Worm (Caenorhabditis elegans): ENCODE measurements around the gene ZC449.8.

ZC449.8 gene

DNA sequence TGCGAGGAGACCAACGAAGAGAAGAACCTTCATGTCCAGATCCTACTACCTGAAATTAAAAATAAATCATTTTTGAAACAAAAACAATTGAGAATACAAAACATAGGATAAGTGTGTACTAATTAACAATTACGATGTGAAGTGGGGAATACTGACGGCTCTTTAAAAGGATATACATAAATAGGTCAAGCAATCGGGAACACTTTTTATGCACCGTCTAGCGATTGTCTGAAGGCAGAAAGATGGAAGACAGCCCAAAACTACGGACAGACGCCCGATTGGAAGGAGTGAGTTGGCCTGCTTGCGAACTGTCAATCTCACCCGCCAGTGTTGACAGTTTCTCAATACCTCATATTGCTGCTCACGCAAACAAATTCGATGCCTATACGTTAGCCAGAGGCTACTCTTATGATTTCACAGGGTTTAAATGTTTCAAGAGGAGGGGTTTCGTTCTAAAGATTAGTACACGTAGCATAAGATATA lies 45.0 kb upstream of the ZC449.8 start, which contains the start of gene calu-1:
calu-1 (minus strand) TSS at position 51 of the 483 bp plus-strand sequence.
- TF ChIP-seq zag-1 (tag; optimal IDR thresholded peaks at IDR 0.05) (no peak), pha-4 (tag; optimal IDR thresholded peaks at IDR 0.05) (peak; percentile 10), nhr-23 (tag; optimal IDR thresholded peaks at IDR 0.05) (peak; percentile 15)

DNA sequence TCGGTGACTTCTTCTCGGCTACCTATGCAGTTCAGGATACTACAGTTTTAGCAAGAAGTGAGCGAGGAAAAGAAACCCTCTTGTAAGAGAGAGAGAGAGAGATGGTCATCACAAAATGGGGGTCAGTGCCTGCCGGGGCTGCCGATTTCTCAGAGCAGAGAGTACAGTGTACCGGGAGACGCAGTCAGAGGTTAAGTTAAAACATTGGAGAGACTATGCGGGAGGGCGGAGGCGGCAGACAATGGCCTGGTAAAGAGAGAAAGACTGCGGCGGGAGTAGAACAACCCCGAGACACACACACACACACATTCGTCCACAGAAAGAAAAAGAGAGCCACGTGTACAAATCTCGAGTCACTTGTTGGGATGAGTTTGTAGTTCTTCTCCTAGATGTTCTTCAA lies 44.4 kb upstream of the ZC449.8 start:
- TF ChIP-seq nhr-43 (tag; optimal IDR thresholded peaks at IDR 0.05; ENCODE audit: poor library complexity, severe bottlenecking): peak; percentile 47
- peak; percentile 52 for TF ChIP-seq ama-1 (optimal IDR thresholded peaks at IDR 0.05)
- peak; percentile 21 for TF ChIP-seq nhr-25 (tag; optimal IDR thresholded peaks at IDR 0.05)
- TF ChIP-seq jun-1 (tag; optimal IDR thresholded peaks at IDR 0.05): peak; percentile 18
- TF ChIP-seq mml-1 (tag; optimal IDR thresholded peaks at IDR 0.05): no peak
- TF ChIP-seq lin-39 (tag; optimal IDR thresholded peaks at IDR 0.05): peak; percentile 67
- peak; percentile 42 for TF ChIP-seq pha-4 (tag; optimal IDR thresholded peaks at IDR 0.05)
- no peak for TF ChIP-seq unc-62 (GFP tag; optimal IDR thresholded peaks at IDR 0.05)
- no peak for TF ChIP-seq fkh-2 (tag; optimal IDR thresholded peaks at IDR 0.05)
- peak; percentile 50 for TF ChIP-seq hmg-11 (tag; optimal IDR thresholded peaks at IDR 0.05)
- TF ChIP-seq nhr-23 (tag; optimal IDR thresholded peaks at IDR 0.05): peak; percentile 52
- peak; percentile 36 for TF ChIP-seq nfya-1 (tag; optimal IDR thresholded peaks at IDR 0.05; ENCODE audit: insufficient read depth)

DNA sequence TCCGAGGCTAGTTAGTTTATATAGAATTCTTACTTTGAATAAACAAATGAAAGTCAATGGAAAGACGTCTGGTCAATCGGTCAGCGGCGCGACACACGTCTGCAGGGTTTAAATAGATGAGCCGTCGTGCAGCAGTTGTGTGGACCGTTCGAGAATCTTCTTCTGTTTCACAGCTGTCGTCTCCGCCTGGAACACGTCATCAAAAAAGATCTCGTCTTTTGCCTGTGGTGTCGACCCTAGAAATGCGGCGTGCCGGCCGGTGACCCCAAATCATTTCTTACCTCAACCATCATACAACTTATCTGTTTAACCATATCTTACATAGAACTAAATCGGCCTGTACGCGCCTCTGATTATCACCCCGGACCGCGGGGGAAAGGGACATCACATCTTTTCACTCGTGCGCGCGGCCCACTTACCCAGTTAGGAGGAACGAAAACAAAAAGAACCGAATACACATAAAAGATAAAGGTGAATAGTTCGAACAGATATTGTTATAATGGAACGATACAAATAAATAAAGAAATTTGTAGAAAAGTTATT lies 43.8 kb upstream of the ZC449.8 start:
- TF ChIP-seq lin-39 (tag; optimal IDR thresholded peaks at IDR 0.05) (peak; percentile 30), egl-27 (tag; optimal IDR thresholded peaks at IDR 0.05) (no peak), nhr-12 (tag; optimal IDR thresholded peaks at IDR 0.05) (no peak), elt-1 (tag; optimal IDR thresholded peaks at IDR 0.05) (no peak), ztf-4 (tag; optimal IDR thresholded peaks at IDR 0.05) (no peak), nhr-43 (tag; optimal IDR thresholded peaks at IDR 0.05; ENCODE audit: poor library complexity, severe bottlenecking) (peak; percentile 18), jun-1 (tag; optimal IDR thresholded peaks at IDR 0.05) (no peak), R02D3.7 (tag; optimal IDR thresholded peaks at IDR 0.05) (no peak), nhr-25 (tag; optimal IDR thresholded peaks at IDR 0.05) (peak; percentile 4), pha-4 (tag; optimal IDR thresholded peaks at IDR 0.05) (no peak), elt-3 (tag; optimal IDR thresholded peaks at IDR 0.05) (peak in 1 of 3 experiments; percentile 3), ZK546.5 (tag; optimal IDR thresholded peaks at IDR 0.05) (no peak), unc-62 (GFP tag; optimal IDR thresholded peaks at IDR 0.05) (no peak), nhr-67 (tag; optimal IDR thresholded peaks at IDR 0.05) (no peak), fkh-10 (GFP tag; optimal IDR thresholded peaks at IDR 0.05) (no peak), mml-1 (tag; optimal IDR thresholded peaks at IDR 0.05) (no peak), nhr-23 (tag; optimal IDR thresholded peaks at IDR 0.05) (peak; percentile 87)

DNA sequence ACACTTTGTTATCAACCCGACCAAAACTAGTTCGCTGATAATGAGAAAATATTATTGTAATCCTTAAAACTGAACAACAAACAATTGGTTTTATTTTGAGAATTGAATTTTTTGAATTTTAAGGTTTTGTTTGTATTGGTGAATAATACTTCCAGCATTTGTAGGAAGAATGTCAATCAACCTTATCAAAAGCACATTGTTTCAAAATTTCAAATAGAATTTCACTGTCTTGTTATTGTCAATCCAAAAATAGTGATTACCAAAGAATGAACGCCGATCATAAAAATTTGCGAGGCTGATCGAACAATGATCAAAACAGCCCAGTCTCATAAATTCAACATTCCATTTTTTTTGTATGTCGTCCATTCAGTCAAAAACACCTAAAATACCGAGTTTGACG lies 41.4 kb upstream of the ZC449.8 start:
- no peak for TF ChIP-seq sea-2 (GFP tag; optimal IDR thresholded peaks at IDR 0.05)

DNA sequence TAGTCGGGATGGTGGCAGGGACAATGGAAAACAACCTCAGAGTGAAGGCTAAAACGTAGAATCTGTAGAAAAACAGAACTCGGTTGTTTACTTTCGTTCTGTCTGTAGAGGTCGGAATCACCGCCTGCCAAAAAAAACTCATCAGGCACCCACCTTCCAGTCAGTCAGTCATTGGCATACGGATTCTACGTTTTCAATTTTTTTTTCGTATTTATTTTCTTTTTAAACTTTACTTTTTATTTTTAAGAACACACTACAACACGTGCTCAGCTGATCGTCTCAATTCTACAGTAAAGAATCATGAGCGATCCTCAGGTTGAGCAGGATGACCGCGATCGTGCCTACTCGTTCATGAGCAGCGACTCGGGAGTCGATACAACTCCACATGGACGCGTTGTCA lies 39.3 kb upstream of the ZC449.8 start, which contains the start of gene lfi-1:
lfi-1 (plus strand) TSS at position 301 of the 400 bp plus-strand sequence.
- TF ChIP-seq lin-39 (tag; optimal IDR thresholded peaks at IDR 0.05) (no peak), aly-2 (tag; optimal IDR thresholded peaks at IDR 0.05) (no peak), jun-1 (tag; optimal IDR thresholded peaks at IDR 0.05) (no peak), ceh-9 (tag; optimal IDR thresholded peaks at IDR 0.05) (no peak)

DNA sequence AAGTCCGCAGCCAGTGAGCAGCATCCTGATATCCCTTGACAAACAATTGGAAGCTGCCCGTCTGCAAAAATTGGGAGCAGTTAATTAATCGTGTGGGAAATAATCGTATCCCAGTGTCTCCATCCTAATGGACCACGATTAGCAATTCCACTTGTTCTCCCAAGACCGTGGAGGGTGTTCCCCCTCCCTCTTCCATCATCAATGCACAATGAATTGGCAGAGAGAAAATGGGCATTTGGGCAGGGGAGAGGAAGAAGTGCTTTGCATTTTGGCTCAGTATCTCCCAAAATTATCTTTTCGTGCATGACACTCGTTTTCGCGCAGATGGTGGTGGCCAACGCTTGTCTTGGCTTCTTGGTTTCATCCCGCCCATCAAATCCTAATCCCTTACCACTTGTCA lies 37.8 kb upstream of the ZC449.8 start:
- no peak for TF ChIP-seq fkh-2 (tag; optimal IDR thresholded peaks at IDR 0.05)
- no peak for TF ChIP-seq mdl-1 (tag; optimal IDR thresholded peaks at IDR 0.05)
- TF ChIP-seq zag-1 (tag; optimal IDR thresholded peaks at IDR 0.05): no peak
- no peak for TF ChIP-seq nhr-43 (tag; optimal IDR thresholded peaks at IDR 0.05; ENCODE audit: poor library complexity, severe bottlenecking)
- no peak for TF ChIP-seq nhr-77 (tag; optimal IDR thresholded peaks at IDR 0.05)
- no peak for TF ChIP-seq lin-39 (tag; optimal IDR thresholded peaks at IDR 0.05)
- no peak for TF ChIP-seq ama-1 (optimal IDR thresholded peaks at IDR 0.05)
- TF ChIP-seq nhr-11 (tag; optimal IDR thresholded peaks at IDR 0.05): no peak
- TF ChIP-seq R02D3.7 (tag; optimal IDR thresholded peaks at IDR 0.05): no peak
- TF ChIP-seq aly-2 (tag; optimal IDR thresholded peaks at IDR 0.05): no peak
- TF ChIP-seq ceh-16 (tag; optimal IDR thresholded peaks at IDR 0.05): no peak
- no peak for TF ChIP-seq nhr-25 (tag; optimal IDR thresholded peaks at IDR 0.05)
- TF ChIP-seq elt-2 (tag; optimal IDR thresholded peaks at IDR 0.05): no peak
- TF ChIP-seq fos-1 (tag; optimal IDR thresholded peaks at IDR 0.05): no peak
- no peak for TF ChIP-seq ceh-28 (tag; optimal IDR thresholded peaks at IDR 0.05)
- TF ChIP-seq lin-15B (tag; optimal IDR thresholded peaks at IDR 0.05): no peak
- TF ChIP-seq egl-27 (tag; optimal IDR thresholded peaks at IDR 0.05): no peak

Measured in whole organism, L3 larva.